Worm (Caenorhabditis elegans): ENCODE data around the gene ttbk-5.
A peak's percentile ranks its signal among the peaks of the same experiment; 100 is the strongest.

The ttbk-5 gene

ce11 chrIV:10115142-10115541 lies 24.7 kb downstream of the ttbk-5 start, which contains the start of gene C04G2.10:
Gene C04G2.10 (plus strand): TSS chrIV:10115442.
- TF ChIP-seq snpc-4 (tag; optimal IDR thresholded peaks at IDR 0.05) (no peak), aha-1 (tag; optimal IDR thresholded peaks at IDR 0.05) (no peak), unc-130 (tag; optimal IDR thresholded peaks at IDR 0.05) (no peak), efl-1 (optimal IDR thresholded peaks at IDR 0.05) (no peak), efl-1 (GFP tag; optimal IDR thresholded peaks at IDR 0.05 in 1 of 2) (no peak), lin-14 (GFP tag; optimal IDR thresholded peaks at IDR 0.05) (no peak), skn-1 (tag; optimal IDR thresholded peaks at IDR 0.05) (no peak), unc-30 (tag; optimal IDR thresholded peaks at IDR 0.05) (no peak), nhr-85 (tag) (no peak), sox-4 (tag; optimal IDR thresholded peaks at IDR 0.05) (no peak), fkh-8 (tag; optimal IDR thresholded peaks at IDR 0.05) (no peak), hlh-17 (GFP tag; optimal IDR thresholded peaks at IDR 0.05; ENCODE audit: borderline replicate concordance) (no peak), C34B4.2 (tag; optimal IDR thresholded peaks at IDR 0.05) (no peak), dsc-1 (tag; optimal IDR thresholded peaks at IDR 0.05) (no peak), dpl-1 (GFP tag; optimal IDR thresholded peaks at IDR 0.05) (no peak), fos-1 (tag; optimal IDR thresholded peaks at IDR 0.05) (no peak), nhr-11 (tag; optimal IDR thresholded peaks at IDR 0.05) (no peak), swsn-7 (tag; optimal IDR thresholded peaks at IDR 0.05) (no peak), lin-13 (GFP tag; optimal IDR thresholded peaks at IDR 0.05) (no peak)

- TF ChIP-seq elt-3 (tag; optimal IDR thresholded peaks at IDR 0.05): no peak
- TF ChIP-seq fkh-4 (tag; optimal IDR thresholded peaks at IDR 0.05; ENCODE audit: borderline replicate concordance): no peak
- TF ChIP-seq C34B4.2 (tag; optimal IDR thresholded peaks at IDR 0.05): no peak
- no peak for TF ChIP-seq nhr-11 (tag; optimal IDR thresholded peaks at IDR 0.05)
- TF ChIP-seq lir-3 (tag; optimal IDR thresholded peaks at IDR 0.05; ENCODE audit: poor library complexity): no peak
- TF ChIP-seq vab-15 (tag; optimal IDR thresholded peaks at IDR 0.05): no peak
- TF ChIP-seq snpc-4 (tag; optimal IDR thresholded peaks at IDR 0.05): no peak
- TF ChIP-seq zag-1 (tag; optimal IDR thresholded peaks at IDR 0.05): no peak
- no peak for TF ChIP-seq nhr-85 (tag)
Measured at ce11 chrIV:10116765-10117164, 26.3 kb downstream of the ttbk-5 start.

- TF ChIP-seq lin-14 (GFP tag; optimal IDR thresholded peaks at IDR 0.05): no peak
- TF ChIP-seq nhr-237 (tag; optimal IDR thresholded peaks at IDR 0.05): no peak
- no peak for TF ChIP-seq sox-4 (tag; optimal IDR thresholded peaks at IDR 0.05)
- no peak for TF ChIP-seq grh-1 (GFP tag; IDR thresholded peaks at IDR 0.05)
- no peak for TF ChIP-seq mep-1 (tag; optimal IDR thresholded peaks at IDR 0.05)
- no peak for TF ChIP-seq egl-13 (tag; optimal IDR thresholded peaks at IDR 0.05)
- no peak for TF ChIP-seq mef-2 (tag; optimal IDR thresholded peaks at IDR 0.05)
- no peak for TF ChIP-seq dpl-1 (GFP tag; optimal IDR thresholded peaks at IDR 0.05)
- no peak for TF ChIP-seq efl-3 (GFP tag; optimal IDR thresholded peaks at IDR 0.05)
- no peak for TF ChIP-seq snpc-4 (tag; optimal IDR thresholded peaks at IDR 0.05)
Measured at ce11 chrIV:10122205-10122604, 31.7 kb downstream of the ttbk-5 start, which contains the start of gene irld-21. Gene irld-21 (minus strand): TSS chrIV:10122305.

- no peak for TF ChIP-seq ceh-90 (tag; optimal IDR thresholded peaks at IDR 0.05)
- TF ChIP-seq unc-30 (tag; optimal IDR thresholded peaks at IDR 0.05): no peak
- no peak for TF ChIP-seq tlp-1 (tag; optimal IDR thresholded peaks at IDR 0.05)
Measured at ce11 chrIV:10126544-10126943, 36.1 kb downstream of the ttbk-5 start, which contains the start of gene ctf-18. Gene ctf-18 (minus strand): TSS chrIV:10126644.

ce11 chrIV:10128446-10128845 lies 38.0 kb downstream of the ttbk-5 start:
- TF ChIP-seq rnt-1 (tag; optimal IDR thresholded peaks at IDR 0.05) (no peak), nhr-77 (tag; optimal IDR thresholded peaks at IDR 0.05) (no peak)

ce11 chrIV:10128906-10129386 lies 38.5 kb downstream of the ttbk-5 start, which contains the start of the genes gtbp-1 and K08F4.3:
Gene gtbp-1 (minus strand): TSS chrIV:10128956.
Gene K08F4.3 (plus strand): TSS chrIV:10129257.
- peak in 2 of 6 experiments; percentile 3 to 47 for TF ChIP-seq elt-3 (tag; optimal IDR thresholded peaks at IDR 0.05)
- no peak for TF ChIP-seq aly-2 (tag; optimal IDR thresholded peaks at IDR 0.05)
- no peak for TF ChIP-seq hlh-4 (tag; optimal IDR thresholded peaks at IDR 0.05)
- TF ChIP-seq skn-1 (tag; optimal IDR thresholded peaks at IDR 0.05): peak; percentile 75
- no peak for TF ChIP-seq pag-3 (tag; optimal IDR thresholded peaks at IDR 0.05; ENCODE audit: borderline replicate concordance, insufficient read depth)
- TF ChIP-seq tbx-2 (tag; optimal IDR thresholded peaks at IDR 0.05): no peak
- peak; percentile 48 for TF ChIP-seq swsn-7 (tag; optimal IDR thresholded peaks at IDR 0.05)
- TF ChIP-seq C34B4.2 (tag; optimal IDR thresholded peaks at IDR 0.05): no peak
- peak; percentile 67 for TF ChIP-seq xbp-1 (tag; optimal IDR thresholded peaks at IDR 0.05)
- no peak for TF ChIP-seq lin-39 (tag; optimal IDR thresholded peaks at IDR 0.05)
- TF ChIP-seq lin-14 (GFP tag; optimal IDR thresholded peaks at IDR 0.05): no peak
- TF ChIP-seq unc-30 (tag; optimal IDR thresholded peaks at IDR 0.05): no peak
- no peak for TF ChIP-seq fkh-4 (tag; optimal IDR thresholded peaks at IDR 0.05; ENCODE audit: borderline replicate concordance)
- no peak for TF ChIP-seq ces-1 (GFP tag; optimal IDR thresholded peaks at IDR 0.05)
- no peak for TF ChIP-seq ama-1 (optimal IDR thresholded peaks at IDR 0.05)
- TF ChIP-seq ztf-4 (tag; optimal IDR thresholded peaks at IDR 0.05): no peak
- peak; percentile 76 for TF ChIP-seq rnt-1 (tag; optimal IDR thresholded peaks at IDR 0.05)
- peak; percentile 54 for TF ChIP-seq snpc-4 (tag; optimal IDR thresholded peaks at IDR 0.05)
- TF ChIP-seq nhr-237 (tag; optimal IDR thresholded peaks at IDR 0.05): no peak
